Fruit fly (Drosophila melanogaster) whole organism, prepupa: ENCODE data around the gene CG11085.

Source experiments
- CG10631 ChIP-seq: fragments of 200-800 bp; sonication (Bioruptor generic); optimal IDR thresholded peaks from 2 replicates; lab custom pipeline; 2016; ENCODE audit warnings: missing biosample characterization, missing genetic modification characterization
- CG10669 ChIP-seq: fragments of 200-800 bp; sonication (Bioruptor generic); optimal IDR thresholded peaks from 3 replicates; lab custom pipeline; 2018; ENCODE audit warnings: missing biosample characterization, mild to moderate bottlenecking, missing genetic modification characterization, moderate library complexity
- CG11294 ChIP-seq: fragments of 200-800 bp; sonication (Bioruptor generic); IDR thresholded peaks from 2 replicates; pipeline ENCODE4 v1.3.6; 2022; ENCODE audit warnings: missing biosample characterization, missing genetic modification characterization
- CG11762 ChIP-seq: fragments of 200-800 bp; sonication (Bioruptor generic); optimal IDR thresholded peaks from 3 replicates; lab custom pipeline; 2016; ENCODE audit warnings: missing biosample characterization, missing genetic modification characterization; ENCODE audit not compliant: insufficient read depth
- CG15336 ChIP-seq: fragments of 200-800 bp; sonication (Bioruptor generic); IDR thresholded peaks from 2 replicates; pipeline ENCODE4 v1.3.6; 2022; ENCODE audit warnings: missing biosample characterization, missing genetic modification characterization
- CG1621 ChIP-seq: fragments of 200-800 bp; sonication (Bioruptor generic); optimal IDR thresholded peaks from 3 replicates; lab custom pipeline; 2018; ENCODE audit warnings: missing biosample characterization, mild to moderate bottlenecking, missing genetic modification characterization
- CG3032 ChIP-seq: fragments of 200-800 bp; optimal IDR thresholded peaks from 2 replicates; lab custom pipeline; 2019; ENCODE audit warnings: missing biosample characterization, mild to moderate bottlenecking, missing genetic modification characterization, moderate library complexity
- CG32006 ChIP-seq: fragments of 200-800 bp; sonication (Bioruptor generic); optimal IDR thresholded peaks from 3 replicates; lab custom pipeline; 2017; ENCODE audit warnings: missing biosample characterization, mild to moderate bottlenecking, missing genetic modification characterization
- CG34406 ChIP-seq: fragments of 200-800 bp; sonication (Bioruptor generic); optimal IDR thresholded peaks from 3 replicates; lab custom pipeline; 2016; ENCODE audit warnings: missing biosample characterization, missing genetic modification characterization
- CG3919 ChIP-seq: fragments of 200-800 bp; sonication (Bioruptor generic); optimal IDR thresholded peaks from 3 replicates; lab custom pipeline; 2016; ENCODE audit warnings: missing biosample characterization, missing genetic modification characterization
- CG6163 ChIP-seq: fragments of 200-800 bp; sonication (Bioruptor generic); IDR thresholded peaks from 3 replicates; pipeline ENCODE4 v1.3.6; 2022; ENCODE audit warnings: missing biosample characterization, missing genetic modification characterization
- CG6276 ChIP-seq: fragments of 200-800 bp; sonication (Bioruptor generic); optimal IDR thresholded peaks from 2 replicates; lab custom pipeline; 2017; ENCODE audit warnings: missing biosample characterization, mild to moderate bottlenecking, missing genetic modification characterization
- CG6808 ChIP-seq: fragments of 200-800 bp; sonication (Bioruptor generic); optimal IDR thresholded peaks from 3 replicates; lab custom pipeline; 2017; ENCODE audit warnings: missing biosample characterization, missing genetic modification characterization, mild to moderate bottlenecking, moderate library complexity, missing genetic modification reagents
- CG6854 ChIP-seq: fragments of 200-800 bp; sonication (Bioruptor generic); optimal IDR thresholded peaks from 2 replicates; lab custom pipeline; 2017; ENCODE audit warnings: missing biosample characterization, mild to moderate bottlenecking, missing genetic modification characterization
- CG7368 ChIP-seq: fragments of 200-800 bp; sonication (Bioruptor generic); optimal IDR thresholded peaks from 3 replicates; lab custom pipeline; 2016; ENCODE audit warnings: missing biosample characterization, missing genetic modification characterization
- CG8319 ChIP-seq: fragments of 200-800 bp; sonication (Bioruptor generic); optimal IDR thresholded peaks from 3 replicates; lab custom pipeline; 2016; ENCODE audit warnings: missing biosample characterization, missing genetic modification characterization
- CG8632 ChIP-seq: fragments of 200-800 bp; sonication (Bioruptor generic); optimal IDR thresholded peaks from 3 replicates; lab custom pipeline; 2016; ENCODE audit warnings: missing biosample characterization, missing genetic modification characterization
- CG9139 ChIP-seq: fragments of 200-800 bp; sonication (Bioruptor generic); optimal IDR thresholded peaks from 3 replicates; lab custom pipeline; 2017; ENCODE audit warnings: missing biosample characterization, mild to moderate bottlenecking, missing genetic modification characterization
- Eip78C ChIP-seq: fragments of 200-800 bp; sonication (Bioruptor generic); peaks from one replicate; lab custom pipeline; 2016; ENCODE audit warnings: missing biosample characterization, missing genetic modification characterization
- Eip93F ChIP-seq: fragments of 200-800 bp; sonication (Bioruptor generic); optimal IDR thresholded peaks from 2 replicates; lab custom pipeline; 2016; ENCODE audit warnings: missing biosample characterization, mild to moderate bottlenecking, missing genetic modification characterization
- Gug ChIP-seq: fragments of 200-800 bp; sonication (Bioruptor generic); IDR thresholded peaks from 2 replicates; pipeline ENCODE4 v1.3.6; 2022; ENCODE audit warnings: missing biosample characterization, missing genetic modification characterization
- Hr38 ChIP-seq: sonication (Bioruptor generic); optimal IDR thresholded peaks from 2 replicates; lab custom pipeline; 2016; ENCODE audit warnings: missing biosample characterization, missing genetic modification characterization
- Hr39 ChIP-seq: fragments of 200-800 bp; sonication (Bioruptor generic); optimal IDR thresholded peaks from 2 replicates; lab custom pipeline; 2016; ENCODE audit warnings: missing biosample characterization, missing genetic modification characterization
- Hr4 ChIP-seq: fragments of 200-800 bp; sonication (Bioruptor generic); optimal IDR thresholded peaks from 3 replicates; lab custom pipeline; 2016; ENCODE audit warnings: missing biosample characterization, missing genetic modification characterization
- Met ChIP-seq: fragments of 200-800 bp; sonication (Bioruptor generic); optimal IDR thresholded peaks from 3 replicates; lab custom pipeline; 2016; ENCODE audit warnings: missing biosample characterization, missing genetic modification characterization
- OdsH ChIP-seq: fragments of 200-800 bp; sonication (Bioruptor generic); optimal IDR thresholded peaks from 3 replicates; lab custom pipeline; 2016; ENCODE audit warnings: missing biosample characterization, missing genetic modification characterization
- Smox ChIP-seq: fragments of 200-800 bp; sonication (Bioruptor generic); optimal IDR thresholded peaks from 3 replicates; lab custom pipeline; 2016; ENCODE audit warnings: missing biosample characterization, missing genetic modification characterization
- Sox102F ChIP-seq: fragments of 200-800 bp; sonication (Bioruptor generic); optimal IDR thresholded peaks from 2 replicates; lab custom pipeline; 2016; ENCODE audit warnings: missing biosample characterization, mild to moderate bottlenecking, missing genetic modification characterization
- Sox15 ChIP-seq: fragments of 200-800 bp; sonication (Bioruptor generic); optimal IDR thresholded peaks from 3 replicates; lab custom pipeline; 2016; ENCODE audit warnings: missing biosample characterization, missing genetic modification characterization
- achi ChIP-seq: fragments of 200-800 bp; sonication (Bioruptor generic); optimal IDR thresholded peaks from 3 replicates; lab custom pipeline; 2016; ENCODE audit warnings: missing biosample characterization, missing genetic modification characterization
- acj6 ChIP-seq: fragments of 200-800 bp; sonication (Bioruptor generic); optimal IDR thresholded peaks from 3 replicates; lab custom pipeline; 2016; ENCODE audit warnings: missing biosample characterization, missing genetic modification characterization
- cyc ChIP-seq: fragments of 200-800 bp; sonication (Bioruptor generic); optimal IDR thresholded peaks from 3 replicates; lab custom pipeline; 2016; ENCODE audit warnings: missing biosample characterization, missing genetic modification characterization
- dac ChIP-seq: fragments of 200-800 bp; sonication (Bioruptor generic); optimal IDR thresholded peaks from 2 replicates; lab custom pipeline; 2017; ENCODE audit warnings: missing biosample characterization, mild to moderate bottlenecking, missing genetic modification characterization
- dsx ChIP-seq: fragments of 200-800 bp; optimal IDR thresholded peaks from 3 replicates; lab custom pipeline; 2019; ENCODE audit warnings: missing biosample characterization, mild to moderate bottlenecking, missing genetic modification characterization, moderate library complexity; ENCODE audit not compliant: poor library complexity, severe bottlenecking
- eg ChIP-seq: fragments of 200-800 bp; sonication (Bioruptor generic); IDR thresholded peaks from 3 replicates; pipeline ENCODE4 v1.3.6; 2022; ENCODE audit warnings: missing biosample characterization, missing genetic modification characterization
- esn ChIP-seq: fragments of 200-800 bp; sonication (Bioruptor generic); optimal IDR thresholded peaks from 2 replicates; lab custom pipeline; 2016; ENCODE audit warnings: missing biosample characterization, mild to moderate bottlenecking, missing genetic modification characterization, moderate library complexity
- fd59A ChIP-seq: fragments of 200-800 bp; sonication (Bioruptor generic); optimal IDR thresholded peaks from 2 replicates; lab custom pipeline; 2017; ENCODE audit warnings: missing biosample characterization, mild to moderate bottlenecking, missing genetic modification characterization, missing genetic modification reagents
- fd85E ChIP-seq: fragments of 200-800 bp; sonication (Bioruptor generic); optimal IDR thresholded peaks from 3 replicates; lab custom pipeline; 2016; ENCODE audit warnings: missing biosample characterization, missing genetic modification characterization
- lz ChIP-seq: fragments of 200-800 bp; sonication (Bioruptor generic); optimal IDR thresholded peaks from 3 replicates; lab custom pipeline; 2016; ENCODE audit warnings: missing biosample characterization, missing genetic modification characterization
- net ChIP-seq: fragments of 200-800 bp; sonication (Bioruptor generic); optimal IDR thresholded peaks from 3 replicates; lab custom pipeline; 2016; ENCODE audit warnings: missing biosample characterization, missing genetic modification characterization
- pdm3 ChIP-seq: fragments of 200-800 bp; sonication (Bioruptor generic); optimal IDR thresholded peaks from 3 replicates; lab custom pipeline; 2016; ENCODE audit warnings: missing biosample characterization, missing genetic modification characterization
- salr ChIP-seq, 2 experiments: fragments of 200-800 bp; sonication (Bioruptor generic); optimal IDR thresholded peaks; 3 replicates each; lab custom pipeline; 2016 to 2018; ENCODE audit warnings: missing biosample characterization in 2 of 2, missing genetic modification characterization in 2 of 2, mild to moderate bottlenecking in 1 of 2
- spab ChIP-seq: fragments of 200-800 bp; sonication (Bioruptor generic); optimal IDR thresholded peaks from 2 replicates; lab custom pipeline; 2017; ENCODE audit warnings: missing biosample characterization, mild to moderate bottlenecking, missing genetic modification characterization, missing genetic modification reagents
- ss ChIP-seq, 2 experiments: fragments of 200-800 bp; sonication (Bioruptor generic); optimal IDR thresholded peaks; 2 replicates in 1 of 2; 3 replicates in 1 of 2; lab custom pipeline; 2017 to 2018; ENCODE audit warnings: mild to moderate bottlenecking in 2 of 2, missing biosample characterization in 2 of 2, missing genetic modification characterization in 2 of 2, moderate library complexity in 1 of 2
- svp ChIP-seq: fragments of 200-800 bp; sonication (Bioruptor generic); peaks from one replicate; lab custom pipeline; 2016; ENCODE audit warnings: missing biosample characterization, missing genetic modification characterization
- topi ChIP-seq: fragments of 200-800 bp; sonication (Bioruptor generic); optimal IDR thresholded peaks from 3 replicates; lab custom pipeline; 2016; ENCODE audit warnings: missing biosample characterization, missing genetic modification characterization

CG11085 gene

dm6 chrX:12658999-12659560 is 43.0 kb downstream of the CG11085 start, which contains the start of gene Tis11 (continued):
- TF ChIP-seq CG11294 (GFP tag; lab: Robert Waterston, UW), result no peak
- TF ChIP-seq CG10669, result no peak
- TF ChIP-seq CG11762 (GFP tag; lab: Kevin White, UChicago), result no peak
- peak; percentile 10; the same call in 2 of the 3 replicates for TF ChIP-seq CG6163 (GFP tag; lab: Robert Waterston, UW)
- no peak for TF ChIP-seq CG3032 (tag; lab: Kevin White, UChicago)
- TF ChIP-seq CG32006 (GFP tag; lab: Kevin White, UChicago), result no peak
- TF ChIP-seq CG15336, result no peak; the same call in 1 of the 2 replicates
- no peak for TF ChIP-seq dsx (GFP tag; lab: Kevin White, UChicago)
- no peak for TF ChIP-seq CG6808 (GFP tag; lab: Kevin White, UChicago)
- TF ChIP-seq CG8632 (GFP tag; lab: Kevin White, UChicago), result no peak
- TF ChIP-seq CG9139 (GFP tag; lab: Kevin White, UChicago), result no peak
- peak; percentile 96 for TF ChIP-seq achi (GFP tag; lab: Kevin White, UChicago)
- no peak for TF ChIP-seq fd59A
- no peak for TF ChIP-seq Gug (GFP tag; lab: Robert Waterston, UW)
- TF ChIP-seq Met (GFP tag; lab: Kevin White, UChicago), result no peak
- no peak for TF ChIP-seq spab (GFP tag; lab: Kevin White, UChicago)
- TF ChIP-seq CG10631 (GFP tag; lab: Kevin White, UChicago), result no peak
- TF ChIP-seq Smox (GFP tag; lab: Kevin White, UChicago), result no peak
- peak; percentile 27 for TF ChIP-seq net (GFP tag; lab: Kevin White, UChicago)

- TF ChIP-seq salr (GFP tag; optimal IDR thresholded peaks at IDR 0.05; lab: Kevin White, UChicago) (no peak), esn (GFP tag; lab: Kevin White, UChicago) (peak; percentile 12), pdm3 (GFP tag; lab: Kevin White, UChicago) (no peak), Met (GFP tag; lab: Kevin White, UChicago) (peak; percentile 20), CG8319 (no peak), Sox15 (GFP tag; lab: Kevin White, UChicago) (no peak), CG32006 (GFP tag; lab: Kevin White, UChicago) (no peak), topi (GFP tag; lab: Kevin White, UChicago) (no peak), Eip93F (GFP tag; lab: Kevin White, UChicago) (peak; percentile 26), Hr38 (GFP tag; lab: Kevin White, UChicago) (no peak), ss (GFP tag; optimal IDR thresholded peaks at IDR 0.05; lab: Kevin White, UChicago) (peak; percentile 71 to 74), Hr39 (GFP tag; lab: Kevin White, UChicago) (no peak), net (GFP tag; lab: Kevin White, UChicago) (no peak), Hr4 (GFP tag; lab: Kevin White, UChicago) (no peak), CG3032 (tag; lab: Kevin White, UChicago) (peak; percentile 8), Eip78C (GFP tag; lab: Kevin White, UChicago) (peak; percentile 65), Smox (GFP tag; lab: Kevin White, UChicago) (no peak), cyc (GFP tag; lab: Kevin White, UChicago) (no peak), dac (GFP tag; lab: Kevin White, UChicago) (no peak), CG6854 (peak; percentile 58), CG15336 (no peak), CG34406 (GFP tag; lab: Kevin White, UChicago) (peak; percentile 14), Sox102F (GFP tag; lab: Kevin White, UChicago) (peak; percentile 44), fd85E (GFP tag; lab: Kevin White, UChicago) (peak; percentile 8), svp (GFP tag; lab: Kevin White, UChicago) (peak; percentile 79), CG7368 (GFP tag; lab: Kevin White, UChicago) (no peak), CG1621 (tag; lab: Kevin White, UChicago) (peak; percentile 12), CG11294 (GFP tag; lab: Robert Waterston, UW) (no peak; the same call in 1 of the 2 replicates), eg (no peak), spab (GFP tag; lab: Kevin White, UChicago) (peak; percentile 13), CG10669 (no peak), OdsH (no peak), lz (GFP tag; lab: Kevin White, UChicago) (peak; percentile 9), fd59A (no peak), CG11762 (GFP tag; lab: Kevin White, UChicago) (no peak), CG6276 (GFP tag; lab: Kevin White, UChicago) (no peak), CG3919 (GFP tag; lab: Kevin White, UChicago) (peak; percentile 5), CG9139 (GFP tag; lab: Kevin White, UChicago) (peak; percentile 33), acj6 (no peak), Gug (GFP tag; lab: Robert Waterston, UW) (no peak)
Measured at dm6 chrX:12660030-12660630, 44.0 kb downstream of the CG11085 start.
